Fruit fly (Drosophila melanogaster) whole organism, embryonic: Measurements from ENCODE around the gene Acp1.

ENCODE experiments used
- BtbVII ChIP-seq: fragments of 200-800 bp; sonication (Bioruptor generic); optimal IDR thresholded peaks from 3 replicates; lab custom pipeline; 2017; ENCODE audit warnings: missing biosample characterization, mild to moderate bottlenecking, missing genetic modification characterization
- CG12299 ChIP-seq: fragments of 200-800 bp; sonication (Bioruptor generic); optimal IDR thresholded peaks from 2 replicates; lab custom pipeline; 2018; ENCODE audit warnings: missing biosample characterization, mild to moderate bottlenecking, missing genetic modification characterization
- CG1233 ChIP-seq: fragments of 200-800 bp; sonication (Bioruptor generic); optimal IDR thresholded peaks from 4 replicates; lab custom pipeline; 2018; ENCODE audit warnings: missing biosample characterization, mild to moderate bottlenecking, missing genetic modification characterization
- CG13296 ChIP-seq: fragments of 200-800 bp; sonication (Bioruptor generic); optimal IDR thresholded peaks from 3 replicates; lab custom pipeline; 2018; ENCODE audit warnings: missing biosample characterization, mild to moderate bottlenecking, missing genetic modification characterization
- CG15514 ChIP-seq: fragments of 200-800 bp; sonication (Bioruptor generic); optimal IDR thresholded peaks from 3 replicates; lab custom pipeline; 2017; ENCODE audit warnings: missing biosample characterization, missing genetic modification characterization, mild to moderate bottlenecking, moderate library complexity, missing genetic modification reagents
- CG17359 ChIP-seq: fragments of 200-800 bp; sonication (Bioruptor generic); optimal IDR thresholded peaks from 3 replicates; lab custom pipeline; 2018; ENCODE audit warnings: missing biosample characterization, mild to moderate bottlenecking, missing genetic modification characterization, moderate library complexity
- CG18011 ChIP-seq: fragments of 200-800 bp; sonication (Bioruptor generic); optimal IDR thresholded peaks from 2 replicates; lab custom pipeline; 2017; ENCODE audit warnings: missing biosample characterization, missing genetic modification characterization, mild to moderate bottlenecking, moderate library complexity, missing genotype
- CG18476 ChIP-seq: fragments of 200-800 bp; sonication (Bioruptor generic); optimal IDR thresholded peaks from 2 replicates; lab custom pipeline; 2016; ENCODE audit warnings: missing biosample characterization, mild to moderate bottlenecking, missing genetic modification characterization
- CG18599 ChIP-seq: fragments of 200-800 bp; sonication (Bioruptor generic); optimal IDR thresholded peaks from 3 replicates; lab custom pipeline; 2017; ENCODE audit warnings: missing biosample characterization, missing genetic modification characterization, mild to moderate bottlenecking, moderate library complexity, missing genetic modification reagents
- CG30403 ChIP-seq: fragments of 200-800 bp; sonication (Bioruptor generic); optimal IDR thresholded peaks from 3 replicates; lab custom pipeline; 2016; ENCODE audit warnings: missing biosample characterization, missing genetic modification characterization
- CG31388 ChIP-seq: fragments of 200-800 bp; sonication (Bioruptor generic); optimal IDR thresholded peaks from 2 replicates; lab custom pipeline; 2016; ENCODE audit warnings: missing biosample characterization, missing genetic modification characterization
- CG34376 ChIP-seq: fragments of 200-800 bp; sonication (Bioruptor generic); optimal IDR thresholded peaks from 2 replicates; lab custom pipeline; 2018; ENCODE audit warnings: missing biosample characterization, mild to moderate bottlenecking, missing genetic modification characterization
- CG8944 ChIP-seq: fragments of 200-800 bp; sonication (Bioruptor generic); optimal IDR thresholded peaks from 3 replicates; lab custom pipeline; 2016; ENCODE audit warnings: missing biosample characterization, missing genetic modification characterization
- CG9437 ChIP-seq: fragments of 200-800 bp; sonication (Bioruptor generic); optimal IDR thresholded peaks from 2 replicates; lab custom pipeline; 2018; ENCODE audit warnings: missing biosample characterization, mild to moderate bottlenecking, missing genetic modification characterization
- CG9609 ChIP-seq: fragments of 200-800 bp; sonication (Bioruptor generic); optimal IDR thresholded peaks from 3 replicates; lab custom pipeline; 2016; ENCODE audit warnings: missing biosample characterization, missing genetic modification characterization
- CG9817 ChIP-seq: fragments of 200-800 bp; sonication (Bioruptor generic); optimal IDR thresholded peaks from 2 replicates; lab custom pipeline; 2018; ENCODE audit warnings: missing biosample characterization, mild to moderate bottlenecking, missing genetic modification characterization, moderate library complexity
- Dbx ChIP-seq: fragments of 200-800 bp; sonication (Bioruptor generic); IDR thresholded peaks from 3 replicates; pipeline ENCODE4 v1.3.6; 2022; ENCODE audit warnings: missing biosample characterization, missing genetic modification characterization
- Dfd ChIP-seq, 2 experiments: fragments of >200 bp; optimal IDR thresholded peaks; 2 replicates each; lab custom pipeline; 2017; ENCODE audit warnings: missing biosample characterization in 2 of 2, missing genetic modification characterization in 2 of 2
- Dll ChIP-seq: fragments of 200-800 bp; sonication (Bioruptor generic); IDR thresholded peaks from 4 replicates; pipeline ENCODE4 v1.3.6; 2022; ENCODE audit warnings: missing biosample characterization, missing genetic modification characterization; ENCODE audit not compliant: partially characterized antibody
- GATAe ChIP-seq: fragments of 200-800 bp; sonication (Bioruptor generic); conservative IDR thresholded peaks from 2 replicates; pipeline ENCODE4 v1.3.6; 2022; ENCODE audit warnings: missing biosample characterization, missing genetic modification characterization
- Hmr ChIP-seq: fragments of 200-800 bp; sonication (Bioruptor generic); optimal IDR thresholded peaks from 3 replicates; lab custom pipeline; 2017; ENCODE audit warnings: mild to moderate bottlenecking, missing biosample characterization, missing genetic modification reagents, missing genetic modification characterization
- Hmx ChIP-seq: fragments of 200-800 bp; sonication (Bioruptor generic); optimal IDR thresholded peaks from 2 replicates; lab custom pipeline; 2016; ENCODE audit warnings: missing biosample characterization, missing genetic modification characterization
- Hr39 ChIP-seq: fragments of >200 bp; optimal IDR thresholded peaks from 2 replicates; lab custom pipeline; 2017
- Myb ChIP-seq: fragments of 200-800 bp; sonication (Bioruptor generic); optimal IDR thresholded peaks from 2 replicates; lab custom pipeline; 2016; ENCODE audit warnings: missing biosample characterization, missing genetic modification characterization
- NC2β ChIP-seq: fragments of 200-800 bp; sonication (Bioruptor generic); optimal IDR thresholded peaks from 2 replicates; lab custom pipeline; 2016; ENCODE audit warnings: missing biosample characterization, missing genetic modification characterization
- Pdp1 ChIP-seq, 2 experiments: fragments of 200-800 bp; sonication (Bioruptor generic); optimal IDR thresholded peaks; 3 replicates each; lab custom pipeline; 2016; ENCODE audit warnings: missing biosample characterization in 2 of 2, missing genetic modification characterization in 2 of 2, mild to moderate bottlenecking in 1 of 2, moderate library complexity in 1 of 2
- Scr ChIP-seq: fragments of 200-800 bp; sonication (Bioruptor generic); IDR thresholded peaks from 2 replicates; pipeline ENCODE4 v1.3.6; 2022; ENCODE audit warnings: missing biosample characterization, missing genetic modification characterization; ENCODE audit not compliant: partially characterized antibody
- Sox100B ChIP-seq: fragments of 200-800 bp; sonication (Bioruptor generic); optimal IDR thresholded peaks from 3 replicates; lab custom pipeline; 2018; ENCODE audit warnings: missing biosample characterization, mild to moderate bottlenecking, missing genetic modification characterization
- Tbp ChIP-seq: fragments of >200 bp; optimal IDR thresholded peaks from 2 replicates; lab custom pipeline; 2018; ENCODE audit warnings: missing biosample characterization, missing genetic modification characterization
- Xbp1 ChIP-seq: fragments of 200-800 bp; sonication (Bioruptor generic); optimal IDR thresholded peaks from 3 replicates; lab custom pipeline; 2016; ENCODE audit warnings: missing biosample characterization, mild to moderate bottlenecking, missing genetic modification characterization
- cato ChIP-seq: fragments of 200-800 bp; sonication (Bioruptor generic); optimal IDR thresholded peaks from 2 replicates; lab custom pipeline; 2016; ENCODE audit warnings: missing biosample characterization, missing genetic modification characterization, borderline replicate concordance
- dmrt99B ChIP-seq: fragments of 200-800 bp; sonication (Bioruptor generic); optimal IDR thresholded peaks from 2 replicates; lab custom pipeline; 2018; ENCODE audit warnings: missing biosample characterization, mild to moderate bottlenecking, missing genetic modification characterization, moderate library complexity
- fd3F ChIP-seq: fragments of 200-800 bp; sonication (Bioruptor generic); optimal IDR thresholded peaks from 2 replicates; lab custom pipeline; 2018; ENCODE audit warnings: missing biosample characterization, mild to moderate bottlenecking, missing genetic modification characterization, moderate library complexity
- gem ChIP-seq: fragments of 200-800 bp; sonication (Bioruptor generic); optimal IDR thresholded peaks from 2 replicates; lab custom pipeline; 2019; ENCODE audit warnings: missing biosample characterization, mild to moderate bottlenecking, missing genetic modification characterization, moderate library complexity
- gt ChIP-seq: fragments of 200-800 bp; sonication (Bioruptor generic); IDR thresholded peaks from 2 replicates; pipeline ENCODE4 v1.3.6; 2022; ENCODE audit warnings: missing biosample characterization, missing genetic modification characterization
- her ChIP-seq: fragments of 200-800 bp; sonication (Bioruptor generic); optimal IDR thresholded peaks from 2 replicates; lab custom pipeline; 2016; ENCODE audit warnings: missing biosample characterization, missing genetic modification characterization
- insv ChIP-seq, 2 experiments: fragments of 200-800 bp; sonication (Bioruptor generic); optimal IDR thresholded peaks; 3 replicates each; lab custom pipeline; 2016 to 2018; ENCODE audit warnings: missing biosample characterization in 2 of 2, missing genetic modification characterization in 2 of 2
- maf-S ChIP-seq: fragments of 200-800 bp; sonication (Bioruptor generic); optimal IDR thresholded peaks from 2 replicates; lab custom pipeline; 2016; ENCODE audit warnings: missing biosample characterization, missing genetic modification characterization
- ro ChIP-seq: fragments of 200-800 bp; sonication (Bioruptor generic); IDR thresholded peaks from 2 replicates; pipeline ENCODE4 v1.3.6; 2022; ENCODE audit warnings: missing biosample characterization, missing genetic modification characterization
- scrt ChIP-seq: fragments of 200-800 bp; sonication (Bioruptor generic); optimal IDR thresholded peaks from 2 replicates; lab custom pipeline; 2018; ENCODE audit warnings: missing biosample characterization, mild to moderate bottlenecking, missing genetic modification characterization, moderate library complexity
- sens ChIP-seq: fragments of 200-800 bp; sonication (Bioruptor generic); peaks from one replicate; lab custom pipeline; 2016; ENCODE audit warnings: missing biosample characterization, missing genetic modification characterization
- sisA ChIP-seq: fragments of 200-800 bp; sonication (Bioruptor generic); IDR thresholded peaks from 2 replicates; pipeline ENCODE4 v1.3.6; 2022; ENCODE audit warnings: missing biosample characterization, missing genetic modification characterization
- trem ChIP-seq: fragments of 200-800 bp; optimal IDR thresholded peaks from 3 replicates; lab custom pipeline; 2019; ENCODE audit warnings: missing biosample characterization, mild to moderate bottlenecking, missing genetic modification characterization, moderate library complexity
- wor ChIP-seq: fragments of 200-800 bp; sonication (Bioruptor generic); IDR thresholded peaks from 2 replicates; pipeline ENCODE4 v1.3.6; 2022; ENCODE audit warnings: missing biosample characterization, missing genetic modification characterization
- yki ChIP-seq: fragments of >200 bp; optimal IDR thresholded peaks from 3 replicates; lab custom pipeline; 2018

Acp1 gene

dm6 chr2L:7782788-7783401, 41.6 kb upstream of the Acp1 start, which contains the start of gene Brd7-9 (continued):
- TF ChIP-seq wor (GFP tag; lab: Robert Waterston, UW) = peak; percentile 48; the same call in 1 of the 2 replicates
- TF ChIP-seq Hmx = peak; percentile 11
- TF ChIP-seq CG9609 (GFP tag; lab: Kevin White, UChicago) = peak; percentile 39
- TF ChIP-seq maf-S = peak; percentile 25
- TF ChIP-seq CG9437 = peak; percentile 48
- TF ChIP-seq gt (GFP tag; lab: Robert Waterston, UW) = no peak
- no peak for TF ChIP-seq insv (GFP tag; optimal IDR thresholded peaks at IDR 0.05; lab: Kevin White, UChicago)
- TF ChIP-seq her (GFP tag; lab: Kevin White, UChicago) = peak; percentile 34
- TF ChIP-seq Myb (GFP tag; lab: Kevin White, UChicago) = no peak
- TF ChIP-seq Scr (GFP tag; lab: Robert Waterston, UW) = peak; percentile 50
- TF ChIP-seq Hr39 (lab: Kevin White, UChicago) = no peak
- TF ChIP-seq CG12299 = peak; percentile 56
- TF ChIP-seq sisA (GFP tag; lab: Robert Waterston, UW) = peak; percentile 54
- peak; percentile 73 for TF ChIP-seq Hmr (GFP tag; lab: Kevin White, UChicago)
- TF ChIP-seq CG17359 (tag; lab: Kevin White, UChicago) = peak; percentile 81
- peak; percentile 70 for TF ChIP-seq CG30403
- TF ChIP-seq CG34376 (GFP tag; lab: Kevin White, UChicago) = peak; percentile 38
- TF ChIP-seq trem (tag; lab: Kevin White, UChicago) = peak; percentile 27
- peak; percentile 69 for TF ChIP-seq Dll
- TF ChIP-seq ro (GFP tag; lab: Robert Waterston, UW) = no peak
- TF ChIP-seq Tbp (GFP tag; lab: Kevin White, UChicago) = no peak
- peak; percentile 79 for TF ChIP-seq dmrt99B (tag; lab: Kevin White, UChicago)
- TF ChIP-seq cato (GFP tag; lab: Kevin White, UChicago) = peak; percentile 44
- TF ChIP-seq Dfd (GFP tag; optimal IDR thresholded peaks at IDR 0.05; lab: Kevin White, UChicago) = no peak
- peak; percentile 47 for TF ChIP-seq CG18011 (GFP tag; lab: Kevin White, UChicago)
- TF ChIP-seq, all 482 proteins: peak for 366

dm6 chr2L:7781165-7781564, 39.8 kb upstream of the Acp1 start, which contains the start of gene CG7164:
Gene CG7164, plus strand, starts transcription at chr2L:7781465.
- TF ChIP-seq CG8944 (GFP tag; lab: Kevin White, UChicago) (no peak), yki (no peak), Dbx (no peak), CG18476 (GFP tag; lab: Kevin White, UChicago) (no peak), NC2β (GFP tag; lab: Kevin White, UChicago) (no peak)

dm6 chr2L:7779785-7780184, 38.4 kb upstream of the Acp1 start, which contains the start of gene Uro:
Gene Uro, plus strand, starts transcription at chr2L:7780085.
- TF ChIP-seq sens (GFP tag; lab: Kevin White, UChicago) = peak; percentile 18
- no peak for TF ChIP-seq GATAe (GFP tag; lab: Robert Waterston, UW)
- TF ChIP-seq CG13296 (GFP tag; lab: Kevin White, UChicago) = no peak

dm6 chr2L:7777979-7778692, 36.8 kb upstream of the Acp1 start, which contains the start of gene CG7179:
Gene CG7179, minus strand, starts transcription at chr2L:7778029.
- TF ChIP-seq Pdp1 (GFP tag; optimal IDR thresholded peaks at IDR 0.05; lab: Kevin White, UChicago) (peak in 1 of 2 experiments; percentile 62), CG34376 (GFP tag; lab: Kevin White, UChicago) (peak; percentile 5), scrt (peak; percentile 35), Xbp1 (GFP tag; lab: Kevin White, UChicago) (no peak), CG1233 (GFP tag; lab: Kevin White, UChicago) (peak; percentile 14), CG15514 (GFP tag; lab: Kevin White, UChicago) (peak; percentile 17), fd3F (peak; percentile 18), gem (tag; lab: Kevin White, UChicago) (peak; percentile 27), CG9817 (tag; lab: Kevin White, UChicago) (peak; percentile 6), Sox100B (GFP tag; lab: Kevin White, UChicago) (peak; percentile 5), dmrt99B (tag; lab: Kevin White, UChicago) (peak; percentile 32), CG18599 (peak; percentile 38), CG31388 (GFP tag; lab: Kevin White, UChicago) (no peak), BtbVII (GFP tag; lab: Kevin White, UChicago) (peak; percentile 40)
